Worm (Caenorhabditis elegans) whole organism, L4 larva: Measurements from ENCODE around the gene gpc-1.

Source experiments
- R02D3.7 ChIP-seq: fragments of 150-350 bp; sonication (generic microtip); optimal IDR thresholded peaks from 3 replicates; lab custom pipeline; 2014; ENCODE audit warnings: missing biosample characterization, missing genetic modification characterization
- T20F7.1 ChIP-seq: fragments of 200-800 bp; sonication (Bioruptor generic); optimal IDR thresholded peaks from 2 replicates; lab custom pipeline; 2018; ENCODE audit warnings: mild to moderate bottlenecking, missing genetic modification characterization, missing compliant biosample characterization
- ZK546.5 ChIP-seq, 2 experiments: sonication (generic microtip); optimal IDR thresholded peaks; 2 replicates each; lab custom pipeline; 2017; ENCODE audit warnings: missing biosample characterization in 2 of 2, missing genetic modification characterization in 2 of 2
- ama-1 ChIP-seq: fragments of 150-350 bp; optimal IDR thresholded peaks from 2 replicates; lab custom pipeline; 2014; ENCODE audit warnings: inconsistent platforms, mixed read lengths
- attf-4 ChIP-seq: sonication (generic microtip); optimal IDR thresholded peaks from 3 replicates; lab custom pipeline; 2017; ENCODE audit warnings: missing biosample characterization, missing genetic modification characterization
- ceh-82 ChIP-seq: sonication (generic microtip); optimal IDR thresholded peaks from 2 replicates; lab custom pipeline; 2017; ENCODE audit warnings: missing biosample characterization, missing genetic modification characterization
- ces-1 ChIP-seq: fragments of 150-350 bp; sonication (generic microtip); optimal IDR thresholded peaks from 4 replicates; lab custom pipeline; 2014; ENCODE audit warnings: missing biosample characterization, missing genetic modification reagents, missing genetic modification characterization
- cey-2 ChIP-seq: sonication (generic microtip); optimal IDR thresholded peaks from 3 replicates; lab custom pipeline; 2017; ENCODE audit warnings: missing genetic modification characterization, mild to moderate bottlenecking, missing compliant biosample characterization, antibody characterized with exemption, borderline replicate concordance; ENCODE audit not compliant: insufficient read depth
- daf-16 ChIP-seq, 3 experiments: sonication (generic microtip); optimal IDR thresholded peaks; 2 replicates each; lab custom pipeline; 2016 to 2017; ENCODE audit warnings: missing genetic modification characterization in 3 of 3, missing genetic modification reagents in 3 of 3, mild to moderate bottlenecking in 2 of 3, missing compliant biosample characterization in 2 of 3, missing biosample characterization in 1 of 3, moderate library complexity in 1 of 3
- daf-19 ChIP-seq: fragments of 200-800 bp; sonication (Bioruptor generic); conservative IDR thresholded peaks from 2 replicates; pipeline ENCODE4 v1.3.6; 2022; ENCODE audit warnings: missing genetic modification characterization, missing compliant biosample characterization
- daf-8 ChIP-seq: fragments of 200-800 bp; sonication (Bioruptor generic); IDR thresholded peaks from 2 replicates; pipeline ENCODE4 v1.3.6; 2022; ENCODE audit warnings: missing genetic modification characterization, missing compliant biosample characterization
- dmd-8 ChIP-seq: fragments of 200-800 bp; sonication (Bioruptor generic); IDR thresholded peaks from 2 replicates; pipeline ENCODE4 v1.3.6; 2022; ENCODE audit warnings: missing genetic modification characterization, missing compliant biosample characterization
- dmd-9 ChIP-seq: fragments of 200-800 bp; sonication (Bioruptor generic); IDR thresholded peaks from 2 replicates; pipeline ENCODE4 v1.3.6; 2022; ENCODE audit warnings: missing genetic modification reagents, missing genetic modification characterization, missing compliant biosample characterization
- egl-43 ChIP-seq: fragments of 200-800 bp; sonication (Bioruptor generic); IDR thresholded peaks from 2 replicates; pipeline ENCODE4 v1.3.6; 2022; ENCODE audit warnings: missing genetic modification reagents, missing genetic modification characterization, missing compliant biosample characterization
- fkh-10 ChIP-seq: fragments of 150-350 bp; optimal IDR thresholded peaks from 2 replicates; lab custom pipeline; 2014; ENCODE audit warnings: missing biosample characterization, missing genetic modification reagents, missing genetic modification characterization
- fos-1 ChIP-seq: fragments of 150-350 bp; optimal IDR thresholded peaks from 2 replicates; lab custom pipeline; 2014; ENCODE audit warnings: missing biosample characterization, missing genetic modification characterization
- hmg-1.1 ChIP-seq: fragments of 200-800 bp; sonication (Bioruptor generic); IDR thresholded peaks from 2 replicates; pipeline ENCODE4 v1.3.6; 2022; ENCODE audit warnings: missing genetic modification reagents, missing genetic modification characterization, missing compliant biosample characterization
- jun-1 ChIP-seq: fragments of 150-350 bp; optimal IDR thresholded peaks from 2 replicates; lab custom pipeline; 2014; ENCODE audit warnings: missing biosample characterization, missing genetic modification reagents, missing genetic modification characterization
- lim-7 ChIP-seq: fragments of 200-800 bp; sonication (Bioruptor generic); IDR thresholded peaks from 2 replicates; pipeline ENCODE4 v1.3.6; 2022; ENCODE audit warnings: missing genetic modification characterization, missing compliant biosample characterization
- lin-13 ChIP-seq: fragments of 150-350 bp; optimal IDR thresholded peaks from 2 replicates; lab custom pipeline; 2014; ENCODE audit warnings: missing biosample characterization, missing genetic modification reagents, missing genetic modification characterization
- lin-38 ChIP-seq: fragments of 200-800 bp; sonication (Bioruptor generic); IDR thresholded peaks from 2 replicates; pipeline ENCODE4 v1.3.6; 2022; ENCODE audit warnings: missing genetic modification reagents, missing genetic modification characterization, missing compliant biosample characterization
- lin-39 ChIP-seq: fragments of 150-350 bp; optimal IDR thresholded peaks from 2 replicates; lab custom pipeline; 2014; ENCODE audit warnings: missing biosample characterization, missing genetic modification reagents, missing genetic modification characterization
- lsy-2 ChIP-seq, 2 experiments: fragments of 150-350 bp in 1 of 2; sonication (generic microtip) in 1 of 2; optimal IDR thresholded peaks; 2 replicates each; lab custom pipeline; 2014 to 2017; ENCODE audit warnings: missing biosample characterization in 2 of 2, missing genetic modification characterization in 2 of 2
- madf-5 ChIP-seq, 2 experiments: fragments of 200-800 bp; sonication (Bioruptor generic); IDR thresholded peaks; 2 replicates each; pipeline ENCODE4 v1.3.6; 2022; ENCODE audit warnings: missing compliant biosample characterization in 2 of 2, missing genetic modification characterization in 2 of 2
- madf-9 ChIP-seq: fragments of 200-800 bp; sonication (Bioruptor generic); conservative IDR thresholded peaks from 2 replicates; pipeline ENCODE4 v1.3.6; 2022; ENCODE audit warnings: missing genetic modification reagents, missing genetic modification characterization, missing compliant biosample characterization
- mdl-1 ChIP-seq, 2 experiments: fragments of 150-350 bp in 1 of 2; sonication (generic microtip) in 1 of 2; optimal IDR thresholded peaks; 2 replicates each; lab custom pipeline; 2014 to 2017; ENCODE audit warnings: missing biosample characterization in 2 of 2, missing genetic modification characterization in 2 of 2
- mdt-29 ChIP-seq: fragments of 200-800 bp; sonication (Bioruptor generic); IDR thresholded peaks from 2 replicates; pipeline ENCODE4 v1.3.6; 2022; ENCODE audit warnings: missing genetic modification reagents, missing genetic modification characterization, missing compliant biosample characterization
- mep-1 ChIP-seq: fragments of 150-350 bp; sonication (generic microtip); optimal IDR thresholded peaks from 3 replicates; lab custom pipeline; 2014; ENCODE audit warnings: missing biosample characterization, missing genetic modification characterization
- mes-2 ChIP-seq: sonication (generic microtip); optimal IDR thresholded peaks from 2 replicates; lab custom pipeline; 2016; ENCODE audit warnings: missing genotype, mild to moderate bottlenecking, missing genetic modification characterization, missing compliant biosample characterization; ENCODE audit not compliant: poor library complexity, severe bottlenecking
- mxl-3 ChIP-seq: fragments of 200-800 bp; sonication (Bioruptor generic); optimal IDR thresholded peaks from 2 replicates; lab custom pipeline; 2018; ENCODE audit warnings: mild to moderate bottlenecking, missing genetic modification characterization, missing compliant biosample characterization
- nhr-102 ChIP-seq: sonication (generic microtip); optimal IDR thresholded peaks from 2 replicates; lab custom pipeline; 2016; ENCODE audit warnings: mild to moderate bottlenecking, missing genetic modification characterization, moderate library complexity, missing compliant biosample characterization
- nhr-11 ChIP-seq: fragments of 150-350 bp; optimal IDR thresholded peaks from 2 replicates; lab custom pipeline; 2014; ENCODE audit warnings: missing biosample characterization, missing genetic modification characterization
- nhr-25 ChIP-seq: sonication (generic microtip); optimal IDR thresholded peaks from 2 replicates; lab custom pipeline; 2017; ENCODE audit warnings: missing genetic modification characterization, mild to moderate bottlenecking, missing compliant biosample characterization, antibody characterized with exemption, moderate library complexity, borderline replicate concordance; ENCODE audit not compliant: insufficient read depth
- nhr-28 ChIP-seq: fragments of 150-350 bp; optimal IDR thresholded peaks from 2 replicates; lab custom pipeline; 2014; ENCODE audit warnings: missing biosample characterization, missing genetic modification characterization
- nhr-42 ChIP-seq: fragments of 200-800 bp; sonication (Bioruptor generic); IDR thresholded peaks from 2 replicates; pipeline ENCODE4 v1.3.6; 2022; ENCODE audit warnings: missing genetic modification characterization, missing compliant biosample characterization
- nhr-48 ChIP-seq: sonication (generic microtip); optimal IDR thresholded peaks from 2 replicates; lab custom pipeline; 2016; ENCODE audit warnings: mild to moderate bottlenecking, missing genetic modification characterization, missing compliant biosample characterization
- nhr-77 ChIP-seq: fragments of 150-350 bp; optimal IDR thresholded peaks from 2 replicates; lab custom pipeline; 2014; ENCODE audit warnings: missing biosample characterization, missing genetic modification characterization
- php-3 ChIP-seq: fragments of 200-800 bp; sonication (Bioruptor generic); IDR thresholded peaks from 2 replicates; pipeline ENCODE4 v1.3.6; 2022; ENCODE audit warnings: missing genetic modification reagents, missing genetic modification characterization, missing compliant biosample characterization
- saeg-2 ChIP-seq: fragments of 200-800 bp; sonication (Bioruptor generic); IDR thresholded peaks from 2 replicates; pipeline ENCODE4 v1.3.6; 2022; ENCODE audit warnings: missing genetic modification reagents, missing genetic modification characterization, missing compliant biosample characterization
- snpc-1.2 ChIP-seq: fragments of 200-800 bp; sonication (Bioruptor generic); IDR thresholded peaks from 2 replicates; pipeline ENCODE4 v1.3.6; 2022; ENCODE audit warnings: missing genetic modification reagents, missing genetic modification characterization, missing compliant biosample characterization
- spr-1 ChIP-seq: sonication (generic microtip); optimal IDR thresholded peaks from 2 replicates; lab custom pipeline; 2016; ENCODE audit warnings: mild to moderate bottlenecking, missing genetic modification characterization, missing compliant biosample characterization
- spr-3 ChIP-seq: fragments of 200-800 bp; sonication (Bioruptor generic); optimal IDR thresholded peaks from 2 replicates; lab custom pipeline; 2018; ENCODE audit warnings: mild to moderate bottlenecking, missing genetic modification characterization, missing compliant biosample characterization
- tag-97 ChIP-seq: fragments of 200-800 bp; sonication (Bioruptor generic); IDR thresholded peaks from 2 replicates; pipeline ENCODE4 v1.3.6; 2022; ENCODE audit warnings: missing genetic modification characterization, missing compliant biosample characterization
- unc-39 ChIP-seq: sonication (generic microtip); optimal IDR thresholded peaks from 2 replicates; lab custom pipeline; 2017; ENCODE audit warnings: missing biosample characterization, missing genetic modification characterization
- unc-62 ChIP-seq, 3 experiments: fragments of 150-350 bp in 1 of 3; sonication (generic microtip); optimal IDR thresholded peaks in 2 of 3; peaks in 1 of 3; 1 replicate in 1 of 3; 2 replicates in 2 of 3; lab custom pipeline; 2014 to 2017; ENCODE audit warnings: missing biosample characterization in 3 of 3, missing genetic modification characterization in 3 of 3, missing genetic modification reagents in 3 of 3, missing genotype in 1 of 3
- vab-7 ChIP-seq: fragments of 200-800 bp; sonication (Bioruptor generic); IDR thresholded peaks from 2 replicates; pipeline ENCODE4 v1.3.6; 2022; ENCODE audit warnings: missing genetic modification reagents, missing genetic modification characterization, missing compliant biosample characterization
- zip-11 ChIP-seq: fragments of 200-800 bp; sonication (Bioruptor generic); IDR thresholded peaks from 2 replicates; pipeline ENCODE4 v1.3.6; 2022; ENCODE audit warnings: missing genetic modification characterization, missing compliant biosample characterization
- zip-2 ChIP-seq: fragments of 150-350 bp; optimal IDR thresholded peaks from 2 replicates; lab custom pipeline; 2014; ENCODE audit warnings: missing biosample characterization, missing genetic modification characterization
- ztf-7 ChIP-seq: fragments of 150-350 bp; optimal IDR thresholded peaks from 2 replicates; lab custom pipeline; 2014; ENCODE audit warnings: missing biosample characterization, missing genetic modification characterization

gpc-1 gene

ce11 chrX:12912435-12912834 lies 27.6 kb upstream of the gpc-1 start:
- TF ChIP-seq fkh-10 (GFP tag; lab: Kevin White, UChicago) (no peak), lin-39 (tag; lab: Kevin White, UChicago) (no peak), lsy-2 (tag; optimal IDR thresholded peaks at IDR 0.05; lab: Kevin White, UChicago) (peak in 1 of 2 experiments; percentile 13), R02D3.7 (no peak), daf-8 (GFP tag; lab: Robert Waterston, UW) (no peak), saeg-2 (GFP tag; lab: Robert Waterston, UW) (no peak), cey-2 (tag; lab: Kevin White, UChicago) (no peak), daf-16 (GFP tag; optimal IDR thresholded peaks at IDR 0.05; lab: Kevin White, UChicago) (no peak), daf-16 (tag; optimal IDR thresholded peaks at IDR 0.05; lab: Kevin White, UChicago) (peak; percentile 14), egl-43 (GFP tag; lab: Robert Waterston, UW) (no peak), dmd-9 (GFP tag; lab: Robert Waterston, UW) (no peak), madf-9 (GFP tag; lab: Robert Waterston, UW) (no peak), unc-62 (GFP tag; optimal IDR thresholded peaks at IDR 0.05 in 1 of 2; lab: Kevin White, UChicago) (peak in 1 of 2 experiments; percentile 78), unc-62 (tag; optimal IDR thresholded peaks at IDR 0.05; lab: Kevin White, UChicago) (no peak), mep-1 (tag; lab: Kevin White, UChicago) (no peak), ceh-82 (no peak), ztf-7 (tag; lab: Kevin White, UChicago) (no peak)

ce11 chrX:12911235-12911634 lies 26.4 kb upstream of the gpc-1 start:
- no peak for TF ChIP-seq jun-1 (tag; lab: Kevin White, UChicago)
- TF ChIP-seq ces-1 (GFP tag; lab: Kevin White, UChicago): no peak
- peak; percentile 16 for TF ChIP-seq nhr-11 (tag; lab: Kevin White, UChicago)
- TF ChIP-seq tag-97 (GFP tag; lab: Robert Waterston, UW): no peak
- peak; percentile 25 for TF ChIP-seq mep-1 (tag; lab: Kevin White, UChicago)
- no peak for TF ChIP-seq hmg-1.1 (GFP tag; lab: Robert Waterston, UW)
- TF ChIP-seq mdl-1 (tag; optimal IDR thresholded peaks at IDR 0.05; lab: Kevin White, UChicago): peak in 1 of 2 experiments; percentile 69
- TF ChIP-seq R02D3.7: no peak
- TF ChIP-seq nhr-48 (tag; lab: Kevin White, UChicago): no peak
- TF ChIP-seq mes-2 (tag; lab: Kevin White, UChicago): no peak
- TF ChIP-seq daf-8 (GFP tag; lab: Robert Waterston, UW): no peak
- no peak for TF ChIP-seq egl-43 (GFP tag; lab: Robert Waterston, UW)
- TF ChIP-seq daf-19 (GFP tag; lab: Robert Waterston, UW): no peak
- TF ChIP-seq php-3 (GFP tag; lab: Robert Waterston, UW): peak; percentile 43; the same call in 1 of the 2 replicates
- no peak for TF ChIP-seq lim-7 (GFP tag; lab: Robert Waterston, UW)
- TF ChIP-seq unc-39: no peak
- no peak for TF ChIP-seq lin-13 (GFP tag; lab: Kevin White, UChicago)
- TF ChIP-seq nhr-25 (tag; lab: Kevin White, UChicago): no peak
- TF ChIP-seq dmd-8 (GFP tag; lab: Robert Waterston, UW): no peak
- TF ChIP-seq snpc-1.2: no peak
- no peak for TF ChIP-seq lin-39 (tag; lab: Kevin White, UChicago)
- TF ChIP-seq mdt-29 (GFP tag; lab: Robert Waterston, UW): 0 out of 2 replicates have a peak, but pooled peaks have one; percentile 9
- no peak for TF ChIP-seq vab-7 (GFP tag; lab: Robert Waterston, UW)
- TF ChIP-seq ZK546.5 (tag; optimal IDR thresholded peaks at IDR 0.05; lab: Kevin White, UChicago): no peak
- no peak for TF ChIP-seq madf-5 (GFP tag; IDR thresholded peaks at IDR 0.05; lab: Robert Waterston, UW)
- TF ChIP-seq lin-38 (GFP tag; lab: Robert Waterston, UW): no peak
- no peak for TF ChIP-seq nhr-102 (tag; lab: Kevin White, UChicago)
- TF ChIP-seq ama-1 (lab: Kevin White, UChicago): no peak
- TF ChIP-seq zip-11 (GFP tag; lab: Robert Waterston, UW): no peak
- no peak for TF ChIP-seq T20F7.1
- TF ChIP-seq nhr-28 (tag; lab: Kevin White, UChicago): peak; percentile 44
- TF ChIP-seq attf-4 (tag; lab: Kevin White, UChicago): no peak
- TF ChIP-seq mxl-3 (GFP tag; lab: Kevin White, UChicago): peak; percentile 35
- no peak for TF ChIP-seq nhr-77 (tag; lab: Kevin White, UChicago)
- no peak for TF ChIP-seq fos-1
- TF ChIP-seq nhr-42 (GFP tag; lab: Robert Waterston, UW): no peak
- TF ChIP-seq zip-2: no peak
- no peak for TF ChIP-seq spr-1 (tag; lab: Kevin White, UChicago)
- no peak for TF ChIP-seq spr-3
